Worm (Caenorhabditis elegans) whole organism, dauer: ENCODE results near the gene cln-3.1.

Source experiments
- unc-62 ChIP-seq: sonication (generic microtip); optimal IDR thresholded peaks from 2 replicates; lab custom pipeline; 2017; ENCODE audit warnings: missing biosample characterization, missing genetic modification reagents, missing genetic modification characterization

cln-3.1 gene

DNA sequence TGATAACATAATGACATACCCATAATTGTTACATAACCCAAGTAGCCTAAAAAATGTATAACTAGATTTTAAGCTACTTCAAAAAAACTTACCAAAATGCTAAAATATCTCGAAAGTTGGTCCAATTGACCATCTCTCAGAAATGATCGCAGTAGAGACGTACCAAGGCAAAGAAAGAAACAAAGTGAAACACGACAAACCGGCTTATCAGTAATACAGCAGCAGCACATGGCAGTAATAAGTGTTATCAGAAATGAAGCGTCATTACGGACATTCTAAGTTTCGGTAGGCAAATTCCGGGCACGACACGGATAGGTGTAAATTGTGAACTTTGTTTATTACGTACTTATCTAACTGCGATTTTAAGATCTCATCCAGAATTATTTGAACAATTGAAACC lies at the start of gene cln-3.1:
Gene cln-3.1 (minus strand): TSS at position 171 of the 400 bp plus-strand sequence.
- TF ChIP-seq unc-62 (GFP tag; lab: Kevin White, UChicago): no peak

- no peak for TF ChIP-seq unc-62 (GFP tag; lab: Kevin White, UChicago)
These were observed 48.8 kb upstream of the cln-3.1 start for ce11 chrV:11314025-11314880.

DNA sequence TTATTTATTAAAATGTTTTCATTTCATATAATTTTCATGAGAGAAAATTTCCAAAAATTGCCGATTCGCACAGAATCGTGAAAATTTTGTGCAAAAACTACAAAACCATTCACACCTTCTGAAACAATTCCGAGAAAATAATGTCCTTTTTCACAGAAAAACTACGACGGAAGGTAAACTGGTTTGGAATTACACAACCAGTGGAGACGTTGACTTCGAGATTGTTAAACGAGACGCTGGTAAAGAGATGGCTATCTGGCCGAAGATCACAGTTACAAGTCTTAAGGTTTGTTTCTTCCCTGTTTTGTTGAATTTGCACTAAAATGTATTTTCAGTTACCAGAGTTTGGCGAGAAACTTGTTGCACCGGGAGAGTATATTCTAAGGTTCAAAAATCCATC lies 47.5 kb upstream of the cln-3.1 start:
- no peak for TF ChIP-seq unc-62 (GFP tag; lab: Kevin White, UChicago)

DNA sequence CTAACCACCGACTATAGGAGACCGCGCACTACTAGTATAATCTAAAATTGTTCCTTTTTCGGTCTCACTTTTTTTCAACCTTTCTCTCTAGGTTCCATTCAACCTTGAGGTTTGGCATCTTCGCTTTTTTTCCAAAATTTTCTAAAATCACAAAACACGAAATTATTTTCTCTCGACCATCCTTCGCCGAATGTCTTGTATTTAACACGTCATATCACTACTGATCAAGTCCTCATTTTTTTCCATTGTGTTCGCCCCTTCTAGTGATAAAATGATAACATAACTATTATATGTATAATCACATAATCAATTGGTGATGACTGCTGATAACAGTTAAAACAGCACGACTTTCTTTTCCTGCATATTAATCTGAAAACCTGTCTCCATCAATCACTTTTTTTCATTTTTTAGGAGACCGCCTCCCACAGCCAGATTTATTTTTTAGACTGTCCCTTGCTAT lies 45.6 kb upstream of the cln-3.1 start, which contains the start of gene T03F7.7:
Gene T03F7.7 (plus strand): TSS at position 410 of the 460 bp plus-strand sequence.
- no peak for TF ChIP-seq unc-62 (GFP tag; lab: Kevin White, UChicago)

DNA sequence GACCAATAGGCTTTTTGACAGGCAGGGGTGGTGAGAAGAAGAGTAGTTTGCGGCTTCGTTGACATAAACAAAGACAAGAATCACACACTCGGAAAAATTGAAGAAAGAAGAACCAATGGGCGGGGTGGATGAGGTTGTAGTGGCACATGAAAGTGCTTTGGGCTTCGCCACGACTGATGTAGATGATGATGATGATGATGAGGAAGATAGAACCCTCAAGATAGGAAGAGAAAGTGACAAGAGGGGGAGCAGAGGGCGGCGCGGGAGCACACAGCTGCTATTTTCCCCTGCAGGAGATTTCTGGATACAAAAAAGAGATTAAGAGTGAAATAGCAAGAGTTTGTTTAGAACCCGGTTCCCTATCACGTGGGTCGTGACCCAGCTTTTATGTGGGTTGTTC lies 43.5 kb upstream of the cln-3.1 start:
- no peak for TF ChIP-seq unc-62 (GFP tag; lab: Kevin White, UChicago)

- TF ChIP-seq unc-62 (GFP tag; lab: Kevin White, UChicago): no peak
These were observed 42.9 kb upstream of the cln-3.1 start, which contains the start of gene snf-11 for ce11 chrV:11308346-11308745. Gene snf-11 (minus strand): TSS chrV:11308446.

- TF ChIP-seq unc-62 (GFP tag; lab: Kevin White, UChicago): no peak
These were observed 42.3 kb upstream of the cln-3.1 start for ce11 chrV:11307781-11308180.

- no peak for TF ChIP-seq unc-62 (GFP tag; lab: Kevin White, UChicago)
These were observed 39.4 kb upstream of the cln-3.1 start, which contains the start of gene srh-45 for ce11 chrV:11304879-11305278. Gene srh-45 (minus strand): TSS chrV:11304979.

ce11 chrV:11304200-11304599 lies 38.7 kb upstream of the cln-3.1 start:
- TF ChIP-seq unc-62 (GFP tag; lab: Kevin White, UChicago): no peak

DNA sequence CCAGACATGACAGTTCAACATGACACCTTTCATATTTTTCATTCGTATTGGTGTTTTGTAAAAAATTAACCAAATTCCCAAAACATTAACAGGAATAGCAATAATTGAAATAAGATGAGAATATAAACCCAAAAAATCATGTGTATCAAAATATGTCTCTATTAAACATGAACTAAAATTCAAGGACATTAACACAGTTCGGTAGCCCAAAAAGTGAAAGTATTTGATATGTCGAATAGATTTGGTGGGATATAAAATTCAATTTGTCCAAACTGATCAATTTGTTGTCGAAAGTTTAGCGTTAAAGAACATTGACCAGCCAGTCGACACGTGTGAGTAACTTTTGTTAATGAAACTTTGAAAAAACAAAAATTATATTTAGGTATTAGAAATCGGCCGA lies 37.2 kb upstream of the cln-3.1 start, which contains the start of gene srh-46:
Gene srh-46 (minus strand): TSS at position 189 of the 400 bp plus-strand sequence.
- no peak for TF ChIP-seq unc-62 (GFP tag; lab: Kevin White, UChicago)

DNA sequence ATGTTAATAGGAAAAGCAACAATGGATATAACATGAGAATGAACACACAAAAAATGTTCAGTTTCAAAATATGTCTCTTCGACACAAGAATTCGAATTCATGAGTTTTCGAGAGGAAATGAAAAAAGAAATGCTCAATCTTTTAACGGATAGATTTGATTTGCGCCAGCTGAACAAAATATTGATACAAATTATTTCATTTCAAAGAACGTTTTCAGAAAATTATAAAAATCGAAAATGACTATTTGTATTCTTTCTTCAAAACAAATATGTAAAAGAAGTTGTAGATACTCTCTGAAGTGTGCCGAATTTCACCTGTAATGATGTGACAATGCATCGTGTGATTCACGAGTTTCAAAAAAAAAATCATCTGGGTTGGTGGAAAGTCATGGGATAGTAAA lies 35.1 kb upstream of the cln-3.1 start, which contains the start of gene srh-47:
Gene srh-47 (minus strand): TSS at position 101 of the 400 bp plus-strand sequence.
- TF ChIP-seq unc-62 (GFP tag; lab: Kevin White, UChicago): no peak

DNA sequence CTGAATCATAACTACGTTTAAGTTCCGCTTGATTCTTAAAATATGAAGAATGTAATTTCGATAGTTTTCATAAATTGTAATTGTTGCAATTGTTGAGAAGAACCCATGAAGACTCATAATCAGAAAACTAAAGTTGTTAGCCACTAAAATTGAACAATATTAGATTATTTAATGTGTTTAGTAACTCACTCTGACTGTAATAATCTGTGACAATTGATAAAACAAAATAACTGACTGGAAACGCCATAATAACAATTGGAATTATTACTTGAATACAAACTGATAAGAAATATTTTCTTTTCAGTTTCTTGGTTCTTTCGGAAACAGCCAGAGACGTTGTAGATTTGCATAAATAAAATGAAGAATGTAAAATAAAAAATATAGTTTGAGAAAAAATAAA lies 34.0 kb upstream of the cln-3.1 start:
- no peak for TF ChIP-seq unc-62 (GFP tag; lab: Kevin White, UChicago)

DNA sequence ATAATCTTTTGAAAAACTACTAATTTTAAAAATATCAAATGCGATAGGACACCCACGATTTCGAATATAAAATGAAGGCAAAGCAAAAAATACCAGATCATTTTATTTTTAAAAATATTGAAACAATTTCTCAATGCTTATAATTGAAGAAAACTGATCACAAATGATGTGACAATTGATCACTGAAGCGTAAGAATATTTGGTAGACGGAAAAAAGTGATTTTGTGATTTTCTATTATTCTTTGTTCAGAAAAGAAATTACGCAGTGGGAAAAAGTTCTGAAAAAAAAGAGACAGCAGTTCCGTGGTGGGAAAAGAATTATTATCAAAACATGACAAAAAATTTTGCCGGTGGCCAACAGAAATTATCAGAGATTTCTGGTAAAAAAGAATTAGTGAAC lies 33.2 kb upstream of the cln-3.1 start, which contains the start of gene T03F7.5:
Gene T03F7.5 (minus strand): TSS at position 101 of the 400 bp plus-strand sequence.
- TF ChIP-seq unc-62 (GFP tag; lab: Kevin White, UChicago): no peak

DNA sequence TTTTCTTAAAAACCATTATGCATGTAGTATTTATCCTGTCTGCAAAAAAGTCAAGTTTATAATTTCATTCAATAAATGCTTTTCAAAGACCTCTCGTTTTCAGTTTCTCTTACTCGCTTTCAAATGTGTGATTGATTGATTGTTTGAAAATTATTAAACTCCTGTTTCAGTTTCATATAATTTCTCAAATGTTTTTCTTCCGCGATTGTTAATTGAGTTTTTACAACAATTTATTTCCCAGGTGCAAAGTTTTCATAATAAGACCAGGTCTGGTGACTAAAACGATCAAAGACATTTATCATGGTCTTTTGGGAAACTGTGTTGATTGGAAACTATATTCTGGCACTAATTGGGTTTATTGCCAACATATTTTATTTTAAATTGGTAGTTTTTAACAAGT lies 28.9 kb upstream of the cln-3.1 start, which contains the start of gene T03F7.6:
Gene T03F7.6 (plus strand): TSS at position 301 of the 400 bp plus-strand sequence.
- TF ChIP-seq unc-62 (GFP tag; lab: Kevin White, UChicago): no peak

DNA sequence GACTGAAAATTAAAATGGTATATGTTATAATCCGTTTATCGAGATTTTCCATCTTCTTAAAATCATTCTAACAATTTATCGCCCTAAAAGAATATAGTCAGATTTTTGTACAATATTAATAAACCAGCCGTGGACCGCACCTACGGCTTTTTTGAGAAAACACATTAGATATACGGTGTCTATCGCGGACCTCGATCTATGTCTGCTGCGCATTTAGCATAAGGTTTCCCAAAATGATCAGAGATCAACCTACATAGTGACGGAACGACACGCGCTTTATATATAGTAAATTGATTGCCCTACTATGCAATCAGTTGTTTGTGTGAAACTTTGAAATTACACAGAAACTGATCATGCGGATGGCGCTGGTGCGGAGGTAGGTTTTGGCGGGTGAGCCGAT lies 27.2 kb upstream of the cln-3.1 start:
- TF ChIP-seq unc-62 (GFP tag; lab: Kevin White, UChicago): no peak

ce11 chrV:11290888-11291287 lies 25.4 kb upstream of the cln-3.1 start, which contains the start of gene C03E10.1:
Gene C03E10.1 (plus strand): TSS chrV:11291188.
- no peak for TF ChIP-seq unc-62 (GFP tag; lab: Kevin White, UChicago)
